Fruit fly (Drosophila melanogaster) whole organism, embryonic: ENCODE measurements around the gene CG14196.
A peak's percentile ranks its signal among the peaks of the same experiment; 100 is the strongest.

Source experiments
- Adf1 ChIP-seq: fragments of 200-800 bp; sonication (Bioruptor generic); IDR thresholded peaks from 2 replicates; pipeline ENCODE4 v1.3.6; 2022; ENCODE audit warnings: missing biosample characterization, missing genetic modification characterization
- B-H2 ChIP-seq: fragments of 200-800 bp; sonication (Bioruptor generic); optimal IDR thresholded peaks from 2 replicates; lab custom pipeline; 2018; ENCODE audit warnings: missing biosample characterization, mild to moderate bottlenecking, missing genetic modification characterization
- BEAF-32 ChIP-seq: fragments of 200-800 bp; sonication (Bioruptor generic); optimal IDR thresholded peaks from 3 replicates; lab custom pipeline; 2017; ENCODE audit warnings: missing biosample characterization, missing genetic modification characterization, mild to moderate bottlenecking, moderate library complexity, missing genetic modification reagents
- CG10267 ChIP-seq: fragments of 200-800 bp; sonication (Bioruptor generic); optimal IDR thresholded peaks from 2 replicates; lab custom pipeline; 2018; ENCODE audit warnings: missing biosample characterization, mild to moderate bottlenecking, missing genetic modification characterization, moderate library complexity
- CG13775 ChIP-seq: fragments of 200-800 bp; sonication (Bioruptor generic); optimal IDR thresholded peaks from 3 replicates; lab custom pipeline; 2017; ENCODE audit warnings: missing biosample characterization, mild to moderate bottlenecking, missing genetic modification characterization
- CG14441 ChIP-seq: fragments of 200-800 bp; sonication (Bioruptor generic); IDR thresholded peaks from 2 replicates; pipeline ENCODE4 v1.3.6; 2022; ENCODE audit warnings: missing biosample characterization, missing genetic modification characterization
- CG14710 ChIP-seq: fragments of 200-800 bp; sonication (Bioruptor generic); optimal IDR thresholded peaks from 3 replicates; lab custom pipeline; 2019; ENCODE audit warnings: missing biosample characterization, mild to moderate bottlenecking, missing genetic modification characterization, moderate library complexity
- CG15514 ChIP-seq: fragments of 200-800 bp; sonication (Bioruptor generic); optimal IDR thresholded peaks from 3 replicates; lab custom pipeline; 2017; ENCODE audit warnings: missing biosample characterization, missing genetic modification characterization, mild to moderate bottlenecking, moderate library complexity, missing genetic modification reagents
- CG1603 ChIP-seq: fragments of 200-800 bp; sonication (Bioruptor generic); optimal IDR thresholded peaks from 2 replicates; lab custom pipeline; 2019; ENCODE audit warnings: missing biosample characterization, mild to moderate bottlenecking, missing genetic modification characterization, moderate library complexity
- CG16779 ChIP-seq: fragments of 200-800 bp; sonication (Bioruptor generic); IDR thresholded peaks from 2 replicates; pipeline ENCODE4 v1.3.6; 2022; ENCODE audit warnings: missing biosample characterization, missing genetic modification characterization
- CG16813 ChIP-seq: fragments of 200-800 bp; sonication (Bioruptor generic); IDR thresholded peaks from 3 replicates; pipeline ENCODE4 v1.3.6; 2022; ENCODE audit warnings: missing biosample characterization, missing genetic modification characterization; ENCODE audit not compliant: partially characterized antibody
- CG30020 ChIP-seq: fragments of 200-800 bp; optimal IDR thresholded peaks from 2 replicates; lab custom pipeline; 2019; ENCODE audit warnings: missing biosample characterization, mild to moderate bottlenecking, missing genetic modification characterization, moderate library complexity
- CG34422 ChIP-seq: fragments of 200-800 bp; sonication (Bioruptor generic); IDR thresholded peaks from 3 replicates; pipeline ENCODE4 v1.3.6; 2022; ENCODE audit warnings: missing biosample characterization, missing genetic modification characterization
- CG4360 ChIP-seq: fragments of 200-800 bp; sonication (Bioruptor generic); IDR thresholded peaks from 2 replicates; pipeline ENCODE4 v1.3.6; 2022; ENCODE audit warnings: missing biosample characterization, missing genetic modification characterization
- CG4820 ChIP-seq: fragments of 200-800 bp; sonication (Bioruptor generic); optimal IDR thresholded peaks from 3 replicates; lab custom pipeline; 2016; ENCODE audit warnings: missing biosample characterization, missing genetic modification characterization
- CG5180 ChIP-seq: fragments of 200-800 bp; sonication (Bioruptor generic); optimal IDR thresholded peaks from 3 replicates; lab custom pipeline; 2017; ENCODE audit warnings: missing biosample characterization, missing genetic modification characterization, mild to moderate bottlenecking, moderate library complexity, missing genetic modification reagents
- CG7357 ChIP-seq: fragments of 200-800 bp; sonication (Bioruptor generic); IDR thresholded peaks from 3 replicates; pipeline ENCODE4 v1.3.6; 2022; ENCODE audit warnings: missing biosample characterization, missing genetic modification characterization
- CG9797 ChIP-seq: fragments of 200-800 bp; sonication (Bioruptor generic); optimal IDR thresholded peaks from 3 replicates; lab custom pipeline; 2018; ENCODE audit warnings: missing biosample characterization, mild to moderate bottlenecking, missing genetic modification characterization
- CoRest ChIP-seq: fragments of 200-800 bp; sonication (Bioruptor generic); optimal IDR thresholded peaks from 3 replicates; lab custom pipeline; 2018; ENCODE audit warnings: missing biosample characterization, mild to moderate bottlenecking, missing genetic modification characterization, moderate library complexity
- Dip3 ChIP-seq: fragments of 200-800 bp; sonication (Bioruptor generic); optimal IDR thresholded peaks from 3 replicates; lab custom pipeline; 2016; ENCODE audit warnings: missing biosample characterization, missing genetic modification characterization
- Doc3 ChIP-seq: fragments of 200-800 bp; sonication (Bioruptor generic); IDR thresholded peaks from 3 replicates; pipeline ENCODE4 v1.3.6; 2022; ENCODE audit warnings: missing biosample characterization, missing genetic modification characterization; ENCODE audit not compliant: partially characterized antibody
- Dp ChIP-seq: fragments of 200-800 bp; sonication (Bioruptor generic); optimal IDR thresholded peaks from 2 replicates; lab custom pipeline; 2018; ENCODE audit warnings: missing biosample characterization, mild to moderate bottlenecking, missing genetic modification characterization, moderate library complexity
- Ets65A ChIP-seq: fragments of 200-800 bp; sonication (Bioruptor generic); peaks from one replicate; lab custom pipeline; 2016; ENCODE audit warnings: missing biosample characterization, missing genetic modification characterization
- Ets97D ChIP-seq: fragments of 200-800 bp; sonication (Bioruptor generic); optimal IDR thresholded peaks from 3 replicates; lab custom pipeline; 2016; ENCODE audit warnings: missing biosample characterization, missing genetic modification characterization
- HLH4C ChIP-seq: fragments of 200-800 bp; sonication (Bioruptor generic); IDR thresholded peaks from 3 replicates; pipeline ENCODE4 v1.3.6; 2022; ENCODE audit warnings: missing biosample characterization, missing genetic modification characterization; ENCODE audit not compliant: partially characterized antibody
- HmgD ChIP-seq: fragments of 200-800 bp; sonication (Bioruptor generic); optimal IDR thresholded peaks from 3 replicates; lab custom pipeline; 2016; ENCODE audit warnings: missing biosample characterization, missing genetic modification characterization
- Med ChIP-seq: fragments of 200-800 bp; sonication (Bioruptor generic); peaks from one replicate; lab custom pipeline; 2016; ENCODE audit warnings: missing biosample characterization, missing genetic modification characterization, mild to moderate bottlenecking, inconsistent platforms, moderate library complexity
- Oli ChIP-seq: fragments of 200-800 bp; sonication (Bioruptor generic); optimal IDR thresholded peaks from 2 replicates; lab custom pipeline; 2018; ENCODE audit warnings: missing biosample characterization, mild to moderate bottlenecking, missing genetic modification characterization, moderate library complexity
- Ptx1 ChIP-seq: fragments of 200-800 bp; sonication (Bioruptor generic); IDR thresholded peaks from 2 replicates; pipeline ENCODE4 v1.3.6; 2022; ENCODE audit warnings: missing biosample characterization, missing genetic modification characterization
- Scr ChIP-seq: fragments of 200-800 bp; sonication (Bioruptor generic); IDR thresholded peaks from 2 replicates; pipeline ENCODE4 v1.3.6; 2022; ENCODE audit warnings: missing biosample characterization, missing genetic modification characterization; ENCODE audit not compliant: partially characterized antibody
- Sry-β ChIP-seq: fragments of 200-800 bp; sonication (Bioruptor generic); optimal IDR thresholded peaks from 2 replicates; lab custom pipeline; 2018; ENCODE audit warnings: missing biosample characterization, mild to moderate bottlenecking, missing genetic modification characterization, moderate library complexity
- Ssrp ChIP-seq: fragments of 200-800 bp; sonication (Bioruptor generic); optimal IDR thresholded peaks from 2 replicates; lab custom pipeline; 2018; ENCODE audit warnings: missing biosample characterization, mild to moderate bottlenecking, missing genetic modification characterization, moderate library complexity
- amos ChIP-seq: fragments of 200-800 bp; sonication (Bioruptor generic); IDR thresholded peaks from 2 replicates; pipeline ENCODE4 v1.3.6; 2022; ENCODE audit warnings: missing biosample characterization, missing genetic modification characterization; ENCODE audit not compliant: partially characterized antibody
- chinmo ChIP-seq: fragments of 200-800 bp; sonication (Bioruptor generic); IDR thresholded peaks from 4 replicates; pipeline ENCODE4 v1.3.6; 2022; ENCODE audit warnings: missing biosample characterization, missing genetic modification characterization; ENCODE audit not compliant: partially characterized antibody
- crp ChIP-seq, 2 experiments: fragments of 200-800 bp; sonication (Bioruptor generic); optimal IDR thresholded peaks; 2 replicates in 1 of 2; 3 replicates in 1 of 2; lab custom pipeline; 2017; ENCODE audit warnings: missing biosample characterization in 2 of 2, missing genetic modification characterization in 2 of 2, mild to moderate bottlenecking in 1 of 2, moderate library complexity in 1 of 2
- grau ChIP-seq: fragments of 200-800 bp; optimal IDR thresholded peaks from 3 replicates; lab custom pipeline; 2019; ENCODE audit warnings: missing biosample characterization, mild to moderate bottlenecking, missing genetic modification characterization, moderate library complexity
- knrl ChIP-seq: fragments of 200-800 bp; sonication (Bioruptor generic); IDR thresholded peaks from 3 replicates; pipeline ENCODE4 v1.3.6; 2022; ENCODE audit warnings: missing biosample characterization, missing genetic modification characterization; ENCODE audit not compliant: partially characterized antibody
- prd ChIP-seq, 3 experiments: fragments of >200 bp in 2 of 3; fragments of 200-800 bp in 1 of 3; sonication (Bioruptor generic) in 1 of 3; optimal IDR thresholded peaks in 2 of 3; IDR thresholded peaks in 1 of 3; 2 replicates in 2 of 3; 3 replicates in 1 of 3; pipeline versions ENCODE4 v1.3.6 to Lab custom; 2017 to 2022; ENCODE audit warnings: missing biosample characterization in 1 of 3, missing genetic modification characterization in 1 of 3
- pum ChIP-seq: fragments of 200-800 bp; sonication (Bioruptor generic); optimal IDR thresholded peaks from 2 replicates; lab custom pipeline; 2016; ENCODE audit warnings: missing biosample characterization, missing genetic modification characterization
- row ChIP-seq: fragments of 200-800 bp; sonication (Bioruptor generic); IDR thresholded peaks from 3 replicates; pipeline ENCODE4 v1.3.6; 2022; ENCODE audit warnings: missing biosample characterization, missing genetic modification characterization
- sens ChIP-seq: fragments of 200-800 bp; sonication (Bioruptor generic); peaks from one replicate; lab custom pipeline; 2016; ENCODE audit warnings: missing biosample characterization, missing genetic modification characterization
- slp2 ChIP-seq: fragments of 200-800 bp; sonication (Bioruptor generic); optimal IDR thresholded peaks from 2 replicates; lab custom pipeline; 2016; ENCODE audit warnings: missing biosample characterization, missing genetic modification characterization
- sna ChIP-seq: fragments of 200-800 bp; sonication (Bioruptor generic); IDR thresholded peaks from 2 replicates; pipeline ENCODE4 v1.3.6; 2022; ENCODE audit warnings: missing biosample characterization, missing genetic modification characterization; ENCODE audit not compliant: partially characterized antibody
- sob ChIP-seq: fragments of 200-800 bp; sonication (Bioruptor generic); IDR thresholded peaks from 2 replicates; pipeline ENCODE4 v1.3.6; 2022; ENCODE audit warnings: missing biosample characterization, missing genetic modification characterization
- tll ChIP-seq, 2 experiments: fragments of 200-800 bp in 1 of 2; fragments of >200 bp in 1 of 2; sonication (Bioruptor generic) in 1 of 2; optimal IDR thresholded peaks; 2 replicates each; lab custom pipeline; 2017 to 2019; ENCODE audit warnings: missing biosample characterization in 2 of 2, missing genetic modification characterization in 2 of 2, mild to moderate bottlenecking in 1 of 2, moderate library complexity in 1 of 2
- unc-4 ChIP-seq: fragments of 200-800 bp; sonication (Bioruptor generic); IDR thresholded peaks from 2 replicates; pipeline ENCODE4 v1.3.6; 2022; ENCODE audit warnings: missing biosample characterization, missing genetic modification characterization; ENCODE audit not compliant: partially characterized antibody
- usp ChIP-seq: fragments of >200 bp; optimal IDR thresholded peaks from 2 replicates; lab custom pipeline; 2017; ENCODE audit warnings: missing biosample characterization, missing genetic modification characterization

The CG14196 gene

dm6 chrX:19201630-19202029, 40.0 kb downstream of the CG14196 start, which contains the start of gene CG7990 (continued):
- TF ChIP-seq CG16779 (GFP tag; lab: Robert Waterston, UW), result no peak
- TF ChIP-seq amos, result peak; percentile 43
- no peak for TF ChIP-seq usp (GFP tag; lab: Kevin White, UChicago)
- no peak for TF ChIP-seq CG14441 (GFP tag; lab: Robert Waterston, UW)
- TF ChIP-seq CG7357, result no peak
- no peak for TF ChIP-seq CG5180 (GFP tag; lab: Kevin White, UChicago)
- TF ChIP-seq tll (GFP tag; optimal IDR thresholded peaks at IDR 0.05; lab: Kevin White, UChicago), result no peak
- peak; percentile 34 for TF ChIP-seq CG14710 (tag; lab: Kevin White, UChicago)
- TF ChIP-seq knrl (GFP tag; lab: Robert Waterston, UW), result peak; percentile 22; the same call in 1 of the 3 replicates
- TF ChIP-seq unc-4 (GFP tag; lab: Robert Waterston, UW), result 0 out of 2 replicates have a peak, but pooled peaks have one; percentile 24
- TF ChIP-seq Ptx1 (GFP tag; lab: Robert Waterston, UW), result no peak
- TF ChIP-seq B-H2, result no peak
- TF ChIP-seq CG4820, result no peak
- TF ChIP-seq CG13775 (GFP tag; lab: Kevin White, UChicago), result no peak
- TF ChIP-seq slp2 (GFP tag; lab: Kevin White, UChicago), result no peak
- no peak for TF ChIP-seq CG34422 (GFP tag; lab: Robert Waterston, UW)
- no peak for TF ChIP-seq Ssrp (tag; lab: Kevin White, UChicago)
- no peak for TF ChIP-seq prd (optimal IDR thresholded peaks at IDR 0.05; lab: Kevin White, UChicago)
- TF ChIP-seq prd (GFP tag; IDR thresholded peaks at IDR 0.05; lab: Robert Waterston, UW), result 0 out of 3 replicates have a peak, but pooled peaks have one; percentile 15
- TF ChIP-seq Doc3 (GFP tag; lab: Robert Waterston, UW), result no peak

- peak; percentile 50 for TF ChIP-seq Med
- TF ChIP-seq CG15514 (GFP tag; lab: Kevin White, UChicago), result peak; percentile 58
- TF ChIP-seq Dip3, result no peak
- peak; percentile 61; the same call in 2 of the 3 replicates for TF ChIP-seq knrl (GFP tag; lab: Robert Waterston, UW)
- TF ChIP-seq grau (tag; lab: Kevin White, UChicago), result peak; percentile 14
- peak; percentile 27 for TF ChIP-seq Ets97D (GFP tag; lab: Kevin White, UChicago)
- peak; percentile 54 for TF ChIP-seq sens (GFP tag; lab: Kevin White, UChicago)
- TF ChIP-seq CG1603 (tag; lab: Kevin White, UChicago), result peak; percentile 60
- TF ChIP-seq CoRest, result peak; percentile 14
- TF ChIP-seq sob, result 0 out of 2 replicates have a peak, but pooled peaks have one; percentile 32
- TF ChIP-seq pum (GFP tag; lab: Kevin White, UChicago), result no peak
- TF ChIP-seq chinmo (GFP tag; lab: Robert Waterston, UW), result peak; percentile 76; the same call in 2 of the 4 replicates
- peak; percentile 92 for TF ChIP-seq Sry-β (GFP tag; lab: Kevin White, UChicago)
- peak; percentile 29 for TF ChIP-seq HmgD (GFP tag; lab: Kevin White, UChicago)
- TF ChIP-seq Oli (tag; lab: Kevin White, UChicago), result no peak
- peak in 1 of 2 experiments; percentile 51 for TF ChIP-seq crp (GFP tag; optimal IDR thresholded peaks at IDR 0.05; lab: Kevin White, UChicago)
- peak; percentile 3 for TF ChIP-seq CG10267
- TF ChIP-seq BEAF-32 (GFP tag; lab: Kevin White, UChicago), result peak; percentile 62
- TF ChIP-seq sna (GFP tag; lab: Robert Waterston, UW), result peak; percentile 74
- no peak for TF ChIP-seq CG4360
- TF ChIP-seq Scr (GFP tag; lab: Robert Waterston, UW), result peak; percentile 75
- peak; percentile 47 for TF ChIP-seq Dp (GFP tag; lab: Kevin White, UChicago)
- peak; percentile 62 for TF ChIP-seq row (GFP tag; lab: Robert Waterston, UW)
- peak; percentile 82 for TF ChIP-seq CG16813
- TF ChIP-seq Ets65A (GFP tag; lab: Kevin White, UChicago), result peak; percentile 54
- no peak for TF ChIP-seq Adf1 (GFP tag; lab: Robert Waterston, UW)
- peak; percentile 16; the same call in 1 of the 3 replicates for TF ChIP-seq CG34422 (GFP tag; lab: Robert Waterston, UW)
- TF ChIP-seq CG9797 (GFP tag; lab: Kevin White, UChicago), result peak; percentile 15
- TF ChIP-seq CG30020 (tag; lab: Kevin White, UChicago), result peak; percentile 17
- TF ChIP-seq HLH4C, result peak; percentile 96
Observed at dm6 chrX:19193336-19193735, 48.3 kb downstream of the CG14196 start, which contains the start of the genes CG7914 and CG14194. TSS of gene CG7914 (minus strand) at chrX:19193448. TSS of gene CG14194 (plus strand) at chrX:19193555.
